Worm (Caenorhabditis elegans) whole organism, mixed stage, embryonic: ENCODE results near the gene srg-53.

Experiments used
- M03D4.4 ChIP-seq: sonication (generic microtip); optimal IDR thresholded peaks from 2 replicates; lab custom pipeline; 2017; ENCODE audit warnings: mild to moderate bottlenecking, missing genetic modification characterization, missing compliant biosample characterization
- bed-3 ChIP-seq: fragments of 200-800 bp; sonication (Bioruptor generic); optimal IDR thresholded peaks from 3 replicates; lab custom pipeline; 2018; ENCODE audit warnings: mild to moderate bottlenecking, missing genetic modification characterization, moderate library complexity, missing compliant biosample characterization
- blmp-1 ChIP-seq: fragments of 150-350 bp; optimal IDR thresholded peaks from 2 replicates; lab custom pipeline; 2014; ENCODE audit warnings: missing biosample characterization, missing genetic modification characterization
- ceh-43 ChIP-seq: fragments of 200-800 bp; sonication (Bioruptor generic); optimal IDR thresholded peaks from 2 replicates; lab custom pipeline; 2018; ENCODE audit warnings: mild to moderate bottlenecking, missing genetic modification characterization, moderate library complexity, missing compliant biosample characterization
- ceh-83 ChIP-seq: fragments of 200-800 bp; sonication (Bioruptor generic); optimal IDR thresholded peaks from 2 replicates; lab custom pipeline; 2018; ENCODE audit warnings: mild to moderate bottlenecking, missing genetic modification characterization, missing compliant biosample characterization
- ces-1 ChIP-seq: fragments of 150-350 bp; optimal IDR thresholded peaks from 2 replicates; lab custom pipeline; 2014; ENCODE audit warnings: missing biosample characterization, missing genetic modification reagents, missing genetic modification characterization
- cnd-1 ChIP-seq: fragments of 200-800 bp; sonication (Bioruptor generic); optimal IDR thresholded peaks from 2 replicates; lab custom pipeline; 2018; ENCODE audit warnings: mild to moderate bottlenecking, missing genetic modification characterization, missing compliant biosample characterization
- drap-1 ChIP-seq: fragments of 200-800 bp; sonication (Bioruptor generic); optimal IDR thresholded peaks from 3 replicates; lab custom pipeline; 2018; ENCODE audit warnings: mild to moderate bottlenecking, missing genetic modification characterization, missing compliant biosample characterization
- elt-3 ChIP-seq: fragments of 150-350 bp; optimal IDR thresholded peaks from 2 replicates; lab custom pipeline; 2014; ENCODE audit warnings: missing biosample characterization, missing genetic modification characterization
- flh-1 ChIP-seq: fragments of 200-800 bp; sonication (Bioruptor generic); optimal IDR thresholded peaks from 2 replicates; lab custom pipeline; 2018; ENCODE audit warnings: mild to moderate bottlenecking, missing genetic modification characterization, moderate library complexity, missing compliant biosample characterization
- ham-2 ChIP-seq: fragments of 200-800 bp; sonication (Bioruptor generic); optimal IDR thresholded peaks from 2 replicates; lab custom pipeline; 2018; ENCODE audit warnings: mild to moderate bottlenecking, missing genetic modification characterization, missing compliant biosample characterization
- hlh-1 ChIP-seq: fragments of 150-350 bp; optimal IDR thresholded peaks from 2 replicates; lab custom pipeline; 2014; ENCODE audit warnings: missing biosample characterization, missing genetic modification reagents, missing genetic modification characterization
- lin-13 ChIP-seq: fragments of 150-350 bp; optimal IDR thresholded peaks from 2 replicates; lab custom pipeline; 2014; ENCODE audit warnings: missing biosample characterization, missing genetic modification characterization
- lin-32 ChIP-seq: fragments of 200-800 bp; sonication (Bioruptor generic); optimal IDR thresholded peaks from 2 replicates; lab custom pipeline; 2018; ENCODE audit warnings: mild to moderate bottlenecking, missing genetic modification characterization, missing compliant biosample characterization
- mls-2 ChIP-seq: sonication (generic microtip); optimal IDR thresholded peaks from 2 replicates; lab custom pipeline; 2016; ENCODE audit warnings: mild to moderate bottlenecking, missing genetic modification characterization, moderate library complexity, missing compliant biosample characterization
- nhr-12 ChIP-seq: fragments of 150-350 bp; optimal IDR thresholded peaks from 2 replicates; lab custom pipeline; 2014; ENCODE audit warnings: missing biosample characterization, missing genetic modification characterization
- nhr-2 ChIP-seq: fragments of 150-350 bp; optimal IDR thresholded peaks from 2 replicates; lab custom pipeline; 2014; ENCODE audit warnings: missing biosample characterization, missing genetic modification characterization
- nhr-237 ChIP-seq: fragments of 150-350 bp; optimal IDR thresholded peaks from 2 replicates; lab custom pipeline; 2014; ENCODE audit warnings: missing biosample characterization, missing genetic modification characterization
- nhr-28 ChIP-seq: fragments of 150-350 bp; optimal IDR thresholded peaks from 2 replicates; lab custom pipeline; 2014; ENCODE audit warnings: missing biosample characterization, missing genetic modification characterization
- nhr-76 ChIP-seq: sonication (generic microtip); optimal IDR thresholded peaks from 2 replicates; lab custom pipeline; 2017; ENCODE audit warnings: missing biosample characterization, missing genetic modification characterization
- pha-4 ChIP-seq: fragments of 150-350 bp; optimal IDR thresholded peaks from 2 replicates; lab custom pipeline; 2018; ENCODE audit warnings: missing biosample characterization, missing genetic modification reagents, missing genetic modification characterization
- sem-2 ChIP-seq: fragments of 200-800 bp; sonication (Bioruptor generic); optimal IDR thresholded peaks from 2 replicates; lab custom pipeline; 2018; ENCODE audit warnings: mild to moderate bottlenecking, missing genetic modification characterization, missing compliant biosample characterization
- snpc-4 ChIP-seq: fragments of 150-350 bp; optimal IDR thresholded peaks from 2 replicates; lab custom pipeline; 2014; ENCODE audit warnings: missing biosample characterization, missing genetic modification characterization
- tbx-8 ChIP-seq: fragments of 200-800 bp; sonication (Bioruptor generic); optimal IDR thresholded peaks from 2 replicates; lab custom pipeline; 2018; ENCODE audit warnings: mild to moderate bottlenecking, missing genetic modification characterization, moderate library complexity, missing compliant biosample characterization
- unc-39 ChIP-seq: fragments of 150-350 bp; optimal IDR thresholded peaks from 2 replicates; lab custom pipeline; 2014; ENCODE audit warnings: missing biosample characterization, missing genetic modification characterization
- unc-62 ChIP-seq: fragments of 150-350 bp; optimal IDR thresholded peaks from 2 replicates; lab custom pipeline; 2014; ENCODE audit warnings: missing biosample characterization, missing genetic modification reagents, missing genetic modification characterization
- ztf-11 ChIP-seq: fragments of 150-350 bp; optimal IDR thresholded peaks from 2 replicates; lab custom pipeline; 2014; ENCODE audit warnings: missing biosample characterization, missing genetic modification characterization

Gene srg-53

DNA sequence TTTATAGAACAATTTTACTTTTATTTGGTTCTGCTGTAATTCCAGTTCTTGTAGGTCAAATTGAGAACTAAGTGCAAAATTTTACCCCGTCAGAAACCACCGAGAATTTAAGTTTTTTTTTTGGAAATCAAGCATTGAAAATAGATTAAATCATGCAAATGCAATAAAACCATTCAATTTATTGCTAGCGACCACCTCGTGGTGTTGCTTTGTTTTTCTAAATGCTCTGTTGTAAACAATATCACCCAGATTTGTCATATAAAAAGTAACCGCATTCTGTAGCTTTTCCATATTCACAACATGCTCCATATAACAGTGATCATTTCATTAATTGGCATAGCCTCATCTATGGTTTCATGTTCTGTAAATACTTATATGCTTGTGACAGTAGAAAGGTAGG is 29.8 kb upstream of the srg-53 start, which contains the start of gene srbc-12:
Gene srbc-12, plus strand, starts transcription at position 301 of the 400 bp plus-strand sequence.
- TF ChIP-seq elt-3 (tag; lab: Kevin White, UChicago) (no peak), ceh-43 (GFP tag; lab: Kevin White, UChicago) (no peak), ces-1 (GFP tag; lab: Kevin White, UChicago) (no peak), nhr-28 (tag; lab: Kevin White, UChicago) (no peak)

DNA sequence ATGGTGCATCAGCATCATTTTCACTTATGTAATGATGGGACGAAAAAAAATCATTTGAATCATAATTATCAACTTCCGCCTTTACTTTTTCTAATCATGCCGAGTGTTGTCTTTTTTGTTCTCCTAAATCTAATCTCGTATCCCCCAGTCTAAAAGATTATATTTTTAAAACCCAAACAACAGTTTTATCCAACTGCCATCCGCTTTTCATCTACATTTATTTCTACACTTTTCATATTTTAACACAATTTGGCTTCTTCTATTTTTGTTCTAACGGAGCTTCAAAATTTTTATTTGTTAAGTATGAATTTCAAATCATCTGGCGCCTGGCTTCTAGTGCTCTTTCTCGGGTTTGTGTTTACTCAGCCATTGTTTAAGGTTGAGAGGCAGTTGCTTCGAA is 27.1 kb upstream of the srg-53 start, which contains the start of gene K09C6.3:
Gene K09C6.3, plus strand, starts transcription at position 301 of the 400 bp plus-strand sequence.
- TF ChIP-seq nhr-12 (tag; lab: Kevin White, UChicago) (no peak), sem-2 (no peak), lin-13 (tag; lab: Kevin White, UChicago) (no peak), snpc-4 (tag; lab: Kevin White, UChicago) (no peak), unc-39 (tag; lab: Kevin White, UChicago) (no peak), mls-2 (tag; lab: Kevin White, UChicago) (no peak), blmp-1 (no peak), ztf-11 (no peak), cnd-1 (tag; lab: Kevin White, UChicago) (no peak), unc-62 (GFP tag; lab: Kevin White, UChicago) (no peak), lin-32 (GFP tag; lab: Kevin White, UChicago) (no peak), ces-1 (GFP tag; lab: Kevin White, UChicago) (no peak), drap-1 (GFP tag; lab: Kevin White, UChicago) (no peak)

DNA sequence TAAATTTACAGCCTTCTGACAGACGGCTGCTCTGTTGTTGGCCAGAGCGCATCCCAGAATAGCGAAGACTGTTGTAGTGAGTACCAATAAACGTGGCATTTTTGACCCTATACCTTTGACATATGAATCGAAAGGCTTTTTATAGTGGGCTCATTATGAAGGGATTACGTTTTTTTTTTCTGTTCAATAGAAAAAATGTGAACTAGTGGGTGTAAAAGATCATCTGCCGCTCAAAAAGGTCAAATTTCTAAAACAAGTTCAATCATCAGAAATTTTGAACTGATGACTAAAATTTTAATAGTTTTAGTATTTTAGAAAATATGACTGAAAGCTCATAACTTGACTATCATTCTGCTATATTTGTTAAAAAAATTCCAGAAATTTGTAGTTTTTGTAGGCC is 24.3 kb upstream of the srg-53 start, which contains the start of gene K09C6.9:
Gene K09C6.9, minus strand, starts transcription at position 101 of the 400 bp plus-strand sequence.
- no peak for TF ChIP-seq drap-1 (GFP tag; lab: Kevin White, UChicago)
- no peak for TF ChIP-seq ceh-83 (GFP tag; lab: Kevin White, UChicago)
- TF ChIP-seq, all 35 proteins: peak for 0

DNA sequence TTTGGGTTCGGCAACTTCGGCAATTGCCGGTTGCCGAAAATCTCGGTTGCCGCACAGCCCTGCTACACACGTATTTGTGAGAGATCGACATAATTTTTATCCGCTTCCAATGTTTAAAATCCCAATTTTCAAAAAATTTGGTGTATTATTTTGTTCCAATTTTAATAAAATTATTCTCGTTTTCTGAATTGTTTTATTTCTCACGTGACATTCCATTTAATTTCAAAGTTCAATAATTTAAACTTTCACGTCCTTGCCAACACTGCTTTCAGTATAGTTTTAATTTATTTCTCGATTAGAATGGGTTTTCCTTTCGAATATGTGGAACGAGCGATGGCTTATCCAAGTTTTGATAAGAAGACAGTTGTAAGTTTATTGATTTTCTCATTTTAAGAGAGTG is 22.7 kb upstream of the srg-53 start, which contains the start of gene K09C6.2:
Gene K09C6.2, plus strand, starts transcription at position 301 of the 400 bp plus-strand sequence.
- no peak for TF ChIP-seq tbx-8

DNA sequence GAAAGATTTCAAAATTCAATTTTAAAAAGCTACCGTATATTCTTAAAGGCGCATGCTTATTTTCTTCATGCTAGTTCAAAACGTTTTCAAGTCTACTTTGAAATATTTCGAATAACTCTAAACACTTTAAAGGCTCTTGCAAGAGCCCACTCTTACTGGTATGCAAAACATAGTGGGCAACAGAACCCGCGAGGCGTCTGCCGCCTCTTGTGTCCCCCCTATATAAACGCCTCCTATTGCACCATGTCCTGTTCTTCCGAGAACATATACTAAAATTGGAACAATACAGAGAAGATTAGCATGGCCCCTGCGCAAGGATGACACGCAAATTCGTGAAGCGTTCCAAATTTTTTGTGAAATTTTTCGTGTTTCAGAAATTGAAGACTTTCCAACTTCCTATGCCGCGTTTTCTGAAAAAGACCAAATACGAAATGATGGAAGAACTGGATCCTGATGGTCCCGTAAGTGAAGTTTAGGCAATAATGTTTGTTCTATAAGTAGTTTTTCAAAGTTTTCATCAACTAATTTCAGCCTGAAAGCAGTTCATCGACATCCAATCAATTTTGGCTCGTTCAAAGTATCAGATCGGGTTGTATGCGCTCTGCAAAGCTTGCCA is 20.3 kb upstream of the srg-53 start:
- TF ChIP-seq ceh-83 (GFP tag; lab: Kevin White, UChicago) (peak; percentile 48), drap-1 (GFP tag; lab: Kevin White, UChicago) (no peak), bed-3 (no peak)

DNA sequence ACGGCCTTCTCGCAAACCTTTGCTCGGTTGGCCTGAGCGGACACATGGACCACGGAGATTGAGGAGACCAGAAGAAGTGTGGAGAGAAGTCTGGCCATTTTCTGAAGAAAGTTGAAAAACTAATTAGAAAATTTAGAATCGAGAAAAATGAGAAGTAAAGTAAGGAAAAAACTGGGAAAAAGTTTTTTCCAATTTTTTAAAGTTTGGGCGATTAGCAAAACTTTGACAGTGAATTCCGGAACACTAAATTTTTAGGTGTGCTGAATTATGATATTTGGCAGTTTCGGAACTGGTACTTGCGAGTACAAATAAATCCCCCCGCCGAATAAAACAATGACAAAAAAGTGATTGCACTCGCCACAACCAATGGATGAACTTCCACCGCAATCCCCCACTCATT is 12.5 kb upstream of the srg-53 start, which contains the start of gene T02B11.3:
Gene T02B11.3, minus strand, starts transcription at position 101 of the 400 bp plus-strand sequence.
- TF ChIP-seq nhr-76 (tag; lab: Kevin White, UChicago) (no peak), ham-2 (GFP tag; lab: Kevin White, UChicago) (no peak), ceh-83 (GFP tag; lab: Kevin White, UChicago) (no peak), bed-3 (no peak), flh-1 (GFP tag; lab: Kevin White, UChicago) (no peak), drap-1 (GFP tag; lab: Kevin White, UChicago) (no peak), ztf-11 (no peak), lin-13 (tag; lab: Kevin White, UChicago) (no peak), elt-3 (tag; lab: Kevin White, UChicago) (no peak), ceh-43 (GFP tag; lab: Kevin White, UChicago) (no peak), unc-39 (tag; lab: Kevin White, UChicago) (no peak), ces-1 (GFP tag; lab: Kevin White, UChicago) (no peak), blmp-1 (no peak), nhr-237 (tag; lab: Kevin White, UChicago) (no peak), nhr-2 (tag; lab: Kevin White, UChicago) (no peak), pha-4 (tag; lab: Kevin White, UChicago) (no peak), snpc-4 (tag; lab: Kevin White, UChicago) (no peak), M03D4.4 (tag; lab: Kevin White, UChicago) (no peak), hlh-1 (no peak)
